Worm (Caenorhabditis elegans) whole organism, L2 larva: ENCODE data around the gene Y52E8A.1.

Source experiments
- ZK546.5 ChIP-seq: sonication (generic microtip); optimal IDR thresholded peaks from 2 replicates; lab custom pipeline; 2017; ENCODE audit warnings: missing biosample characterization, missing genetic modification characterization
- ama-1 ChIP-seq: fragments of 150-350 bp; optimal IDR thresholded peaks from 2 replicates; lab custom pipeline; 2018; ENCODE audit warnings: inconsistent platforms
- ceh-82 ChIP-seq: fragments of 150-350 bp; optimal IDR thresholded peaks from 2 replicates; lab custom pipeline; 2014; ENCODE audit warnings: missing biosample characterization, missing genetic modification characterization
- dmd-4 ChIP-seq: sonication (generic microtip); optimal IDR thresholded peaks from 2 replicates; lab custom pipeline; 2017; ENCODE audit warnings: missing biosample characterization, missing genetic modification characterization
- egl-27 ChIP-seq: sonication (generic microtip); optimal IDR thresholded peaks from 3 replicates; lab custom pipeline; 2017; ENCODE audit warnings: missing biosample characterization, missing genetic modification reagents, missing genetic modification characterization
- lsy-2 ChIP-seq, 2 experiments: fragments of 150-350 bp in 1 of 2; sonication (generic microtip) in 1 of 2; optimal IDR thresholded peaks; 2 replicates each; lab custom pipeline; 2014 to 2017; ENCODE audit warnings: missing biosample characterization in 2 of 2, missing genetic modification characterization in 2 of 2
- mbf-1 ChIP-seq: sonication (generic microtip); optimal IDR thresholded peaks from 2 replicates; lab custom pipeline; 2017; ENCODE audit warnings: missing biosample characterization, missing genetic modification characterization
- mdl-1 ChIP-seq, 2 experiments: fragments of 150-350 bp in 1 of 2; sonication (generic microtip) in 1 of 2; optimal IDR thresholded peaks; 2 replicates each; lab custom pipeline; 2017; ENCODE audit warnings: missing biosample characterization in 2 of 2, missing genetic modification characterization in 2 of 2
- nhr-10 ChIP-seq: sonication (generic microtip); optimal IDR thresholded peaks from 2 replicates; lab custom pipeline; 2017; ENCODE audit warnings: missing biosample characterization, missing genetic modification characterization
- nhr-12 ChIP-seq: fragments of 150-350 bp; optimal IDR thresholded peaks from 2 replicates; lab custom pipeline; 2014; ENCODE audit warnings: missing biosample characterization, missing genetic modification characterization
- nhr-77 ChIP-seq: fragments of 150-350 bp; optimal IDR thresholded peaks from 2 replicates; lab custom pipeline; 2014; ENCODE audit warnings: missing biosample characterization, missing genetic modification characterization
- sem-4 ChIP-seq: fragments of 150-350 bp; optimal IDR thresholded peaks from 2 replicates; lab custom pipeline; 2014; ENCODE audit warnings: missing biosample characterization, missing genetic modification reagents, missing genetic modification characterization
- zag-1 ChIP-seq: fragments of 150-350 bp; optimal IDR thresholded peaks from 2 replicates; lab custom pipeline; 2014; ENCODE audit warnings: missing biosample characterization, missing genetic modification characterization
- ztf-1 ChIP-seq: fragments of 200-800 bp; sonication (Bioruptor generic); conservative IDR thresholded peaks from 2 replicates; pipeline ENCODE4 v1.3.6; 2022; ENCODE audit warnings: missing genetic modification characterization, missing compliant biosample characterization

DNA sequence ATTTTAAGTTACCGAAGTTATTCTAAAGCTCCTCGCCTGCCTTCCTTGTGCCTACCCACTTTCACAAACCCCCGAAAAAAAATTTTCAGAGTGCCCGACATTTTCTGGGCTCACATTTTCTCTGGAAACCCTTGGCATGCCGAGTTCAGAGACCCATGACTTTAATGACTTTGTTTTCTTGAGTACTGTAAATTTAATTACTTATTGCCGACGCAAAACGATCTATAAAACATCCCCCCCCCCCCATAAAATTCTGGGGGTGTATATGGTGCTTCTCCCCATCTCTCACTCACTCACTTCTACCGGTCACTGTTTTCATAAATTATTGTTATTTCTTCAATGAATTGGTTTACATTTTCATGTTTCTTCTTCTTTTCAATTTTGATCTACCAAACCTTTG, 46.1 kb downstream of the Y52E8A.1 start, which contains the start of gene try-9:
- TF ChIP-seq egl-27 (tag; lab: Kevin White, UChicago) = no peak
- no peak for TF ChIP-seq nhr-10 (tag; lab: Kevin White, UChicago)
- TF ChIP-seq sem-4 (tag; lab: Kevin White, UChicago) = no peak
- no peak for TF ChIP-seq ceh-82 (tag; lab: Kevin White, UChicago)
- no peak for TF ChIP-seq mbf-1
- TF ChIP-seq nhr-77 (tag; lab: Kevin White, UChicago) = no peak
- no peak for TF ChIP-seq ama-1 (lab: Kevin White, UChicago)
- no peak for TF ChIP-seq ZK546.5 (tag; lab: Kevin White, UChicago)
- no peak for TF ChIP-seq lsy-2 (tag; optimal IDR thresholded peaks at IDR 0.05; lab: Kevin White, UChicago)
- TF ChIP-seq nhr-12 (tag; lab: Kevin White, UChicago) = no peak
- TF ChIP-seq zag-1 (tag; lab: Kevin White, UChicago) = no peak
- TF ChIP-seq dmd-4 = no peak
- no peak for TF ChIP-seq mdl-1 (tag; optimal IDR thresholded peaks at IDR 0.05; lab: Kevin White, UChicago)
- no peak for TF ChIP-seq ztf-1 (GFP tag; lab: Robert Waterston, UW)
